Worm (Caenorhabditis elegans) whole organism, L3 larva: Measurements from ENCODE around the gene C27B7.5.

ENCODE experiments used
- nhr-77 ChIP-seq: fragments of 150-350 bp; optimal IDR thresholded peaks from 2 replicates; lab custom pipeline; 2014; ENCODE audit warnings: missing biosample characterization, missing genetic modification characterization
- unc-62 ChIP-seq: fragments of 150-350 bp; sonication (generic microtip); optimal IDR thresholded peaks from 4 replicates; lab custom pipeline; 2014; ENCODE audit warnings: missing biosample characterization, missing genetic modification reagents, missing genetic modification characterization
- ztf-11 ChIP-seq: fragments of 150-350 bp; optimal IDR thresholded peaks from 2 replicates; lab custom pipeline; 2014; ENCODE audit warnings: missing biosample characterization, missing genetic modification characterization

ce11 chrIV:8901346-8901745 is at the start of gene C27B7.5:
- TF ChIP-seq ztf-11 (tag; lab: Kevin White, UChicago) (no peak), nhr-77 (tag; lab: Kevin White, UChicago) (no peak), unc-62 (GFP tag; lab: Kevin White, UChicago) (no peak)
